Fruit fly (Drosophila melanogaster) whole organism, prepupa: ENCODE measurements around the gene CG18223.

Source experiments
- Blimp-1 ChIP-seq: fragments of 200-800 bp; sonication (Bioruptor generic); optimal IDR thresholded peaks from 3 replicates; lab custom pipeline; 2017; ENCODE audit warnings: missing biosample characterization, missing genetic modification characterization, mild to moderate bottlenecking, moderate library complexity, missing genetic modification reagents
- CG10631 ChIP-seq: fragments of 200-800 bp; sonication (Bioruptor generic); optimal IDR thresholded peaks from 2 replicates; lab custom pipeline; 2016; ENCODE audit warnings: missing biosample characterization, missing genetic modification characterization
- CG10669 ChIP-seq: fragments of 200-800 bp; sonication (Bioruptor generic); optimal IDR thresholded peaks from 3 replicates; lab custom pipeline; 2018; ENCODE audit warnings: missing biosample characterization, mild to moderate bottlenecking, missing genetic modification characterization, moderate library complexity
- CG11294 ChIP-seq: fragments of 200-800 bp; sonication (Bioruptor generic); IDR thresholded peaks from 2 replicates; pipeline ENCODE4 v1.3.6; 2022; ENCODE audit warnings: missing biosample characterization, missing genetic modification characterization
- CG11762 ChIP-seq: fragments of 200-800 bp; sonication (Bioruptor generic); optimal IDR thresholded peaks from 3 replicates; lab custom pipeline; 2016; ENCODE audit warnings: missing biosample characterization, missing genetic modification characterization; ENCODE audit not compliant: insufficient read depth
- CG11902 ChIP-seq: fragments of 200-800 bp; sonication (Bioruptor generic); optimal IDR thresholded peaks from 3 replicates; lab custom pipeline; 2016; ENCODE audit warnings: missing biosample characterization, missing genetic modification characterization
- CG15336 ChIP-seq: fragments of 200-800 bp; sonication (Bioruptor generic); IDR thresholded peaks from 2 replicates; pipeline ENCODE4 v1.3.6; 2022; ENCODE audit warnings: missing biosample characterization, missing genetic modification characterization
- CG16779 ChIP-seq: fragments of 200-800 bp; sonication (Bioruptor generic); optimal IDR thresholded peaks from 3 replicates; lab custom pipeline; 2017; ENCODE audit warnings: missing biosample characterization, mild to moderate bottlenecking, missing genetic modification characterization
- CG3032 ChIP-seq: fragments of 200-800 bp; optimal IDR thresholded peaks from 2 replicates; lab custom pipeline; 2019; ENCODE audit warnings: missing biosample characterization, mild to moderate bottlenecking, missing genetic modification characterization, moderate library complexity
- CG32006 ChIP-seq: fragments of 200-800 bp; sonication (Bioruptor generic); optimal IDR thresholded peaks from 3 replicates; lab custom pipeline; 2017; ENCODE audit warnings: missing biosample characterization, mild to moderate bottlenecking, missing genetic modification characterization
- CG34406 ChIP-seq: fragments of 200-800 bp; sonication (Bioruptor generic); optimal IDR thresholded peaks from 3 replicates; lab custom pipeline; 2016; ENCODE audit warnings: missing biosample characterization, missing genetic modification characterization
- CG3919 ChIP-seq: fragments of 200-800 bp; sonication (Bioruptor generic); optimal IDR thresholded peaks from 3 replicates; lab custom pipeline; 2016; ENCODE audit warnings: missing biosample characterization, missing genetic modification characterization
- CG6163 ChIP-seq: fragments of 200-800 bp; sonication (Bioruptor generic); IDR thresholded peaks from 3 replicates; pipeline ENCODE4 v1.3.6; 2022; ENCODE audit warnings: missing biosample characterization, missing genetic modification characterization
- CG6276 ChIP-seq: fragments of 200-800 bp; sonication (Bioruptor generic); optimal IDR thresholded peaks from 2 replicates; lab custom pipeline; 2017; ENCODE audit warnings: missing biosample characterization, mild to moderate bottlenecking, missing genetic modification characterization
- CG6792 ChIP-seq: fragments of 200-800 bp; sonication (Bioruptor generic); optimal IDR thresholded peaks from 3 replicates; lab custom pipeline; 2016; ENCODE audit warnings: missing biosample characterization, missing genetic modification characterization
- CG6808 ChIP-seq: fragments of 200-800 bp; sonication (Bioruptor generic); optimal IDR thresholded peaks from 3 replicates; lab custom pipeline; 2017; ENCODE audit warnings: missing biosample characterization, missing genetic modification characterization, mild to moderate bottlenecking, moderate library complexity, missing genetic modification reagents
- CG6854 ChIP-seq: fragments of 200-800 bp; sonication (Bioruptor generic); optimal IDR thresholded peaks from 2 replicates; lab custom pipeline; 2017; ENCODE audit warnings: missing biosample characterization, mild to moderate bottlenecking, missing genetic modification characterization
- CG7368 ChIP-seq: fragments of 200-800 bp; sonication (Bioruptor generic); optimal IDR thresholded peaks from 3 replicates; lab custom pipeline; 2016; ENCODE audit warnings: missing biosample characterization, missing genetic modification characterization
- CG8119 ChIP-seq: fragments of 200-800 bp; sonication (Bioruptor generic); IDR thresholded peaks from 3 replicates; pipeline ENCODE4 v1.3.6; 2022; ENCODE audit warnings: missing biosample characterization, missing genetic modification characterization
- CG8319 ChIP-seq: fragments of 200-800 bp; sonication (Bioruptor generic); optimal IDR thresholded peaks from 3 replicates; lab custom pipeline; 2016; ENCODE audit warnings: missing biosample characterization, missing genetic modification characterization
- CG9139 ChIP-seq: fragments of 200-800 bp; sonication (Bioruptor generic); optimal IDR thresholded peaks from 3 replicates; lab custom pipeline; 2017; ENCODE audit warnings: missing biosample characterization, mild to moderate bottlenecking, missing genetic modification characterization
- Eip75B ChIP-seq: fragments of 200-800 bp; sonication (Bioruptor generic); optimal IDR thresholded peaks from 3 replicates; lab custom pipeline; 2016; ENCODE audit warnings: missing biosample characterization, missing genetic modification characterization
- Eip93F ChIP-seq: fragments of 200-800 bp; sonication (Bioruptor generic); optimal IDR thresholded peaks from 2 replicates; lab custom pipeline; 2016; ENCODE audit warnings: missing biosample characterization, mild to moderate bottlenecking, missing genetic modification characterization
- Gug ChIP-seq: fragments of 200-800 bp; sonication (Bioruptor generic); IDR thresholded peaks from 2 replicates; pipeline ENCODE4 v1.3.6; 2022; ENCODE audit warnings: missing biosample characterization, missing genetic modification characterization
- Hr39 ChIP-seq: fragments of 200-800 bp; sonication (Bioruptor generic); optimal IDR thresholded peaks from 2 replicates; lab custom pipeline; 2016; ENCODE audit warnings: missing biosample characterization, missing genetic modification characterization
- OdsH ChIP-seq: fragments of 200-800 bp; sonication (Bioruptor generic); optimal IDR thresholded peaks from 3 replicates; lab custom pipeline; 2016; ENCODE audit warnings: missing biosample characterization, missing genetic modification characterization
- Sox102F ChIP-seq: fragments of 200-800 bp; sonication (Bioruptor generic); optimal IDR thresholded peaks from 2 replicates; lab custom pipeline; 2016; ENCODE audit warnings: missing biosample characterization, mild to moderate bottlenecking, missing genetic modification characterization
- Sox14 ChIP-seq: fragments of 200-800 bp; sonication (Bioruptor generic); optimal IDR thresholded peaks from 3 replicates; lab custom pipeline; 2016; ENCODE audit warnings: missing biosample characterization, missing genetic modification characterization
- acj6 ChIP-seq: fragments of 200-800 bp; sonication (Bioruptor generic); optimal IDR thresholded peaks from 3 replicates; lab custom pipeline; 2016; ENCODE audit warnings: missing biosample characterization, missing genetic modification characterization
- cyc ChIP-seq: fragments of 200-800 bp; sonication (Bioruptor generic); optimal IDR thresholded peaks from 3 replicates; lab custom pipeline; 2016; ENCODE audit warnings: missing biosample characterization, missing genetic modification characterization
- dsx ChIP-seq: fragments of 200-800 bp; optimal IDR thresholded peaks from 3 replicates; lab custom pipeline; 2019; ENCODE audit warnings: missing biosample characterization, mild to moderate bottlenecking, missing genetic modification characterization, moderate library complexity; ENCODE audit not compliant: poor library complexity, severe bottlenecking
- eg ChIP-seq: fragments of 200-800 bp; sonication (Bioruptor generic); IDR thresholded peaks from 3 replicates; pipeline ENCODE4 v1.3.6; 2022; ENCODE audit warnings: missing biosample characterization, missing genetic modification characterization
- esn ChIP-seq: fragments of 200-800 bp; sonication (Bioruptor generic); optimal IDR thresholded peaks from 2 replicates; lab custom pipeline; 2016; ENCODE audit warnings: missing biosample characterization, mild to moderate bottlenecking, missing genetic modification characterization, moderate library complexity
- fd85E ChIP-seq: fragments of 200-800 bp; sonication (Bioruptor generic); optimal IDR thresholded peaks from 3 replicates; lab custom pipeline; 2016; ENCODE audit warnings: missing biosample characterization, missing genetic modification characterization
- fkh ChIP-seq: fragments of 200-800 bp; sonication (Bioruptor generic); optimal IDR thresholded peaks from 3 replicates; lab custom pipeline; 2017; ENCODE audit warnings: missing biosample characterization, mild to moderate bottlenecking, missing genetic modification characterization, moderate library complexity
- lz ChIP-seq: fragments of 200-800 bp; sonication (Bioruptor generic); optimal IDR thresholded peaks from 3 replicates; lab custom pipeline; 2016; ENCODE audit warnings: missing biosample characterization, missing genetic modification characterization
- net ChIP-seq: fragments of 200-800 bp; sonication (Bioruptor generic); optimal IDR thresholded peaks from 3 replicates; lab custom pipeline; 2016; ENCODE audit warnings: missing biosample characterization, missing genetic modification characterization
- salr ChIP-seq, 2 experiments: fragments of 200-800 bp; sonication (Bioruptor generic); optimal IDR thresholded peaks; 3 replicates each; lab custom pipeline; 2016 to 2018; ENCODE audit warnings: missing biosample characterization in 2 of 2, missing genetic modification characterization in 2 of 2, mild to moderate bottlenecking in 1 of 2
- spab ChIP-seq: fragments of 200-800 bp; sonication (Bioruptor generic); optimal IDR thresholded peaks from 2 replicates; lab custom pipeline; 2017; ENCODE audit warnings: missing biosample characterization, mild to moderate bottlenecking, missing genetic modification characterization, missing genetic modification reagents
- topi ChIP-seq: fragments of 200-800 bp; sonication (Bioruptor generic); optimal IDR thresholded peaks from 3 replicates; lab custom pipeline; 2016; ENCODE audit warnings: missing biosample characterization, missing genetic modification characterization
- vri ChIP-seq: fragments of 200-800 bp; sonication (Bioruptor generic); optimal IDR thresholded peaks from 3 replicates; lab custom pipeline; 2016; ENCODE audit warnings: missing biosample characterization, mild to moderate bottlenecking, missing genetic modification characterization

The CG18223 gene

dm6 chr3L:18889222-18889866 lies 30.8 kb downstream of the CG18223 start (continued):
- peak; percentile 7 for TF ChIP-seq CG32006 (GFP tag; lab: Kevin White, UChicago)
- TF ChIP-seq, all 60 proteins: peak for 31

dm6 chr3L:18881613-18882012 lies 38.5 kb downstream of the CG18223 start:
- TF ChIP-seq CG9139 (no peak), Eip93F (GFP tag; lab: Kevin White, UChicago) (no peak), CG16779 (tag; lab: Kevin White, UChicago) (no peak), CG11294 (GFP tag; lab: Robert Waterston, UW) (no peak), eg (GFP tag; lab: Robert Waterston, UW) (no peak), CG11902 (GFP tag; lab: Kevin White, UChicago) (no peak), Gug (GFP tag; lab: Robert Waterston, UW) (no peak), CG11762 (GFP tag; lab: Kevin White, UChicago) (no peak), CG15336 (GFP tag; lab: Robert Waterston, UW) (no peak), OdsH (GFP tag; lab: Kevin White, UChicago) (no peak), CG3032 (tag; lab: Kevin White, UChicago) (no peak), CG32006 (GFP tag; lab: Kevin White, UChicago) (no peak), CG10631 (GFP tag; lab: Kevin White, UChicago) (no peak), vri (GFP tag; lab: Kevin White, UChicago) (no peak), spab (no peak), topi (no peak), fd85E (no peak), salr (GFP tag; optimal IDR thresholded peaks at IDR 0.05; lab: Kevin White, UChicago) (no peak)
- TF ChIP-seq, all 60 proteins: peak for 0

dm6 chr3L:18872440-18872839 lies 47.7 kb downstream of the CG18223 start, which contains the start of the genes Rad9 and Uggt:
Gene Rad9 (minus strand): TSS chr3L:18872553.
Gene Uggt (plus strand): TSS chr3L:18872747.
- TF ChIP-seq fkh (GFP tag; lab: Kevin White, UChicago) (peak; percentile 82), cyc (GFP tag; lab: Kevin White, UChicago) (no peak), CG10631 (GFP tag; lab: Kevin White, UChicago) (peak; percentile 20)

- TF ChIP-seq lz (GFP tag; lab: Kevin White, UChicago) = peak; percentile 69
- TF ChIP-seq Gug (GFP tag; lab: Robert Waterston, UW) = no peak
- TF ChIP-seq fd85E = peak; percentile 2
- peak; percentile 85 for TF ChIP-seq fkh (GFP tag; lab: Kevin White, UChicago)
- TF ChIP-seq CG8319 = peak; percentile 11
- TF ChIP-seq acj6 (GFP tag; lab: Kevin White, UChicago) = peak; percentile 52
- TF ChIP-seq Hr39 (GFP tag; lab: Kevin White, UChicago) = peak; percentile 68
- TF ChIP-seq CG11762 (GFP tag; lab: Kevin White, UChicago) = no peak
- TF ChIP-seq net (GFP tag; lab: Kevin White, UChicago) = no peak
- peak; percentile 80 for TF ChIP-seq esn
- peak; percentile 58 for TF ChIP-seq Sox14 (GFP tag; lab: Kevin White, UChicago)
- no peak for TF ChIP-seq CG11294 (GFP tag; lab: Robert Waterston, UW)
- TF ChIP-seq Eip75B = no peak
- TF ChIP-seq OdsH (GFP tag; lab: Kevin White, UChicago) = no peak
- no peak for TF ChIP-seq Sox102F (GFP tag; lab: Kevin White, UChicago)
- peak; percentile 42; the same call in 1 of the 2 replicates for TF ChIP-seq CG15336 (GFP tag; lab: Robert Waterston, UW)
- no peak for TF ChIP-seq Blimp-1 (GFP tag; lab: Kevin White, UChicago)
- TF ChIP-seq CG3919 (GFP tag; lab: Kevin White, UChicago) = no peak
- TF ChIP-seq eg (GFP tag; lab: Robert Waterston, UW) = no peak; the same call in 2 of the 3 replicates
- no peak for TF ChIP-seq CG6808
- TF ChIP-seq CG11902 (GFP tag; lab: Kevin White, UChicago) = peak; percentile 41
- peak; percentile 16 for TF ChIP-seq Eip93F (GFP tag; lab: Kevin White, UChicago)
- no peak for TF ChIP-seq salr (GFP tag; optimal IDR thresholded peaks at IDR 0.05; lab: Kevin White, UChicago)
- TF ChIP-seq CG8119 (GFP tag; lab: Robert Waterston, UW) = peak; percentile 47; the same call in 1 of the 3 replicates
- peak; percentile 50 for TF ChIP-seq CG6792
- no peak; the same call in 2 of the 3 replicates for TF ChIP-seq CG6163 (GFP tag; lab: Robert Waterston, UW)
- TF ChIP-seq CG6276 = no peak
- TF ChIP-seq CG7368 (GFP tag; lab: Kevin White, UChicago) = no peak
- TF ChIP-seq CG34406 (GFP tag; lab: Kevin White, UChicago) = no peak
- no peak for TF ChIP-seq dsx (GFP tag; lab: Kevin White, UChicago)
- no peak for TF ChIP-seq CG6854 (GFP tag; lab: Kevin White, UChicago)
- no peak for TF ChIP-seq CG10669 (GFP tag; lab: Kevin White, UChicago)
- TF ChIP-seq CG3032 (tag; lab: Kevin White, UChicago) = peak; percentile 40
- no peak for TF ChIP-seq CG16779 (tag; lab: Kevin White, UChicago)
- no peak for TF ChIP-seq topi
Measured at dm6 chr3L:18870027-18870426, 50.1 kb downstream of the CG18223 start, which contains the start of gene Blos3. Gene Blos3 (plus strand): TSS chr3L:18870224.
